Worm (Caenorhabditis elegans): ENCODE data around the gene C29F5.8.
A peak's percentile ranks its signal among the peaks of the same experiment; 100 is the strongest.

The C29F5.8 gene

ce11 chrII:6345195-6346158 lies 39.3 kb downstream of the C29F5.8 start, which contains the start of gene C32D5.8 (continued):
- TF ChIP-seq dve-1 (tag; optimal IDR thresholded peaks at IDR 0.05; ENCODE audit: insufficient read depth) (peak; percentile 47), nhr-102 (tag; optimal IDR thresholded peaks at IDR 0.05) (no peak), ztf-7 (tag; optimal IDR thresholded peaks at IDR 0.05) (peak; percentile 30), pqm-1 (tag; optimal IDR thresholded peaks at IDR 0.05) (peak; percentile 18), unc-62 (GFP tag; optimal IDR thresholded peaks at IDR 0.05 in 1 of 2) (no peak), unc-62 (tag; optimal IDR thresholded peaks at IDR 0.05) (no peak), dmd-9 (GFP tag; IDR thresholded peaks at IDR 0.05) (no peak), daf-16 (GFP tag; optimal IDR thresholded peaks at IDR 0.05) (no peak), daf-16 (tag; optimal IDR thresholded peaks at IDR 0.05) (peak; percentile 56), lin-13 (GFP tag; optimal IDR thresholded peaks at IDR 0.05) (no peak), ceh-82 (tag; optimal IDR thresholded peaks at IDR 0.05) (no peak), egl-27 (tag; optimal IDR thresholded peaks at IDR 0.05) (no peak), Y48G9A.11 (GFP tag; IDR thresholded peaks at IDR 0.05) (no peak), dmd-8 (GFP tag; IDR thresholded peaks at IDR 0.05) (peak; percentile 29; the same call in 1 of the 2 replicates), ceh-44 (GFP tag; IDR thresholded peaks at IDR 0.05) (no peak), aha-1 (tag) (peak; percentile 92), spr-1 (tag; optimal IDR thresholded peaks at IDR 0.05) (no peak), F37D6.2 (tag; optimal IDR thresholded peaks at IDR 0.05) (no peak), mes-2 (tag; optimal IDR thresholded peaks at IDR 0.05; ENCODE audit: poor library complexity, severe bottlenecking) (no peak), Y105C5A.15 (GFP tag; IDR thresholded peaks at IDR 0.05) (0 out of 2 replicates have a peak, but pooled peaks have one; percentile 41), fkh-10 (GFP tag; optimal IDR thresholded peaks at IDR 0.05) (no peak)

- TF ChIP-seq mxl-2 (GFP tag; conservative IDR thresholded peaks at IDR 0.05), result no peak
- peak; percentile 65 for TF ChIP-seq snpc-1.2 (GFP tag; IDR thresholded peaks at IDR 0.05)
- TF ChIP-seq ztf-11 (tag; optimal IDR thresholded peaks at IDR 0.05), result no peak
- peak; percentile 74 for TF ChIP-seq ctbp-1 (GFP tag; IDR thresholded peaks at IDR 0.05)
- peak; percentile 76 for TF ChIP-seq nhr-102 (tag; optimal IDR thresholded peaks at IDR 0.05)
- no peak for TF ChIP-seq ceh-28 (tag; optimal IDR thresholded peaks at IDR 0.05)
- no peak for TF ChIP-seq aly-2 (tag; optimal IDR thresholded peaks at IDR 0.05)
- peak; percentile 57 for TF ChIP-seq Y5F2A.4 (GFP tag; optimal IDR thresholded peaks at IDR 0.05)
- peak; percentile 64 for TF ChIP-seq ztf-7 (tag; optimal IDR thresholded peaks at IDR 0.05)
- peak; percentile 92 for TF ChIP-seq mep-1 (tag; optimal IDR thresholded peaks at IDR 0.05)
- peak; percentile 77 for TF ChIP-seq daf-19 (GFP tag; conservative IDR thresholded peaks at IDR 0.05)
- peak; percentile 98 for TF ChIP-seq zfp-3 (GFP tag; conservative IDR thresholded peaks at IDR 0.05)
- TF ChIP-seq ceh-62 (tag; optimal IDR thresholded peaks at IDR 0.05), result no peak
- TF ChIP-seq lin-13 (GFP tag; optimal IDR thresholded peaks at IDR 0.05), result peak; percentile 76
- TF ChIP-seq jun-1 (tag; optimal IDR thresholded peaks at IDR 0.05), result no peak
- 0 out of 2 replicates have a peak, but pooled peaks have one; percentile 21 for TF ChIP-seq ZK337.2 (GFP tag; IDR thresholded peaks at IDR 0.05)
- TF ChIP-seq unc-62 (GFP tag; optimal IDR thresholded peaks at IDR 0.05 in 1 of 2), result peak in 1 of 2 experiments; percentile 80
- TF ChIP-seq unc-62 (tag; optimal IDR thresholded peaks at IDR 0.05), result peak; percentile 34
- no peak; the same call in 1 of the 2 replicates for TF ChIP-seq Y48G9A.11 (GFP tag; IDR thresholded peaks at IDR 0.05)
- no peak for TF ChIP-seq ceh-44 (GFP tag; IDR thresholded peaks at IDR 0.05)
- no peak for TF ChIP-seq zfp-2 (tag; optimal IDR thresholded peaks at IDR 0.05)
- no peak for TF ChIP-seq F26F4.8 (GFP tag; conservative IDR thresholded peaks at IDR 0.05)
- TF ChIP-seq nhr-42 (GFP tag; IDR thresholded peaks at IDR 0.05), result no peak
- TF ChIP-seq F37D6.2 (tag; optimal IDR thresholded peaks at IDR 0.05), result peak; percentile 20
- peak; percentile 82 for TF ChIP-seq nhr-6 (tag; optimal IDR thresholded peaks at IDR 0.05)
- peak; percentile 94 for TF ChIP-seq T26A8.4 (GFP tag; IDR thresholded peaks at IDR 0.05)
- no peak for TF ChIP-seq R02D3.7 (tag; optimal IDR thresholded peaks at IDR 0.05)
- peak; percentile 74; the same call in 1 of the 2 replicates for TF ChIP-seq pha-4 (GFP tag; IDR thresholded peaks at IDR 0.05)
- TF ChIP-seq pha-4 (tag; optimal IDR thresholded peaks at IDR 0.05), result peak; percentile 7
- no peak for TF ChIP-seq lin-15B (tag; optimal IDR thresholded peaks at IDR 0.05)
- peak; percentile 86 for TF ChIP-seq mdt-29 (GFP tag; IDR thresholded peaks at IDR 0.05)
- no peak for TF ChIP-seq nhr-111 (GFP tag; optimal IDR thresholded peaks at IDR 0.05)
- TF ChIP-seq gei-8 (GFP tag; optimal IDR thresholded peaks at IDR 0.05), result peak; percentile 58
- peak; percentile 51 for TF ChIP-seq vab-7 (GFP tag; IDR thresholded peaks at IDR 0.05)
Observed at ce11 chrII:6346551-6347079, 40.4 kb downstream of the C29F5.8 start.

All from whole organism, L4 larva.